Fruit fly (Drosophila melanogaster): ENCODE data around the gene opm.

- peak; percentile 13 for TF ChIP-seq cic (GFP tag; optimal IDR thresholded peaks at IDR 0.05)
- TF ChIP-seq CG14711 (tag; optimal IDR thresholded peaks at IDR 0.05), result no peak
- TF ChIP-seq Crg-1 (GFP tag; optimal IDR thresholded peaks at IDR 0.05), result peak; percentile 36
- no peak for TF ChIP-seq CG7101 (tag; optimal IDR thresholded peaks at IDR 0.05)
- no peak for TF ChIP-seq CG11617 (GFP tag; optimal IDR thresholded peaks at IDR 0.05)
- peak; percentile 49 for TF ChIP-seq ovo (GFP tag; optimal IDR thresholded peaks at IDR 0.05)
- TF ChIP-seq tj (GFP tag; optimal IDR thresholded peaks at IDR 0.05), result no peak
- TF ChIP-seq Hr96 (GFP tag; optimal IDR thresholded peaks at IDR 0.05), result no peak
- no peak for TF ChIP-seq bab1 (GFP tag; optimal IDR thresholded peaks at IDR 0.05)
- TF ChIP-seq cnc (optimal IDR thresholded peaks at IDR 0.05), result peak in 1 of 2 experiments; percentile 30
- TF ChIP-seq pad (GFP tag; optimal IDR thresholded peaks at IDR 0.05), result no peak
- no peak for TF ChIP-seq CG1620 (GFP tag; optimal IDR thresholded peaks at IDR 0.05)
Observed at dm6 chrX:15043013-15043699, 23.1 kb downstream of the opm start.

Data from whole organism, adult.